Fruit fly (Drosophila melanogaster): ENCODE results near the gene Xrcc2.

Xrcc2 gene

DNA sequence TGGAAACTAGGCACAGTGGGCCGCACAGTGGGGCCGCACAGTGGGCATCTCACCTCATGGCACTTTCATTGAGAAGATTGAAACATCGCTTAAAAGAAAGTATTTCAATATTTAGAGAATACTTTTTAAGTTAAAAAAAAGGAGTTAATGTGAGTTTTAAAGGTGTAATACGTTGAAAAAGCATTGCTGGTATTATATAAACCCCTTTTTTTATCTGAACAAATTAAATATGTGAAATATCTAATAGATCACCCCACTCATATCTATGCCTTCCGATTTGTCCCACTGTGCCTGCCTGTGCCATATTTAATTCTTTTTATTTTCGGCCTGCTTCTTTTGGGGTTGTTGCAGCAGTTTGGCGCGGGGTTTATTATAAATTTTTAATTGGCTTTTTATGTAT is 33.4 kb downstream of the Xrcc2 start (continued):
- TF ChIP-seq CG33213 (GFP tag; optimal IDR thresholded peaks at IDR 0.05) = no peak
- no peak for TF ChIP-seq CG8290 (GFP tag; optimal IDR thresholded peaks at IDR 0.05)
- TF ChIP-seq CG8290 (tag; optimal IDR thresholded peaks at IDR 0.05) = no peak
- TF ChIP-seq Elba2 (GFP tag; optimal IDR thresholded peaks at IDR 0.05) = no peak
- no peak for TF ChIP-seq CG4730 (GFP tag; IDR thresholded peaks at IDR 0.05)
- TF ChIP-seq CG2889 (GFP tag; IDR thresholded peaks at IDR 0.05) = no peak
- no peak for TF ChIP-seq CG7372 (GFP tag; IDR thresholded peaks at IDR 0.05)
- TF ChIP-seq CG1792 (GFP tag; optimal IDR thresholded peaks at IDR 0.05) = no peak
- TF ChIP-seq BEAF-32 (GFP tag; optimal IDR thresholded peaks at IDR 0.05) = no peak
- TF ChIP-seq CG13123 (GFP tag; optimal IDR thresholded peaks at IDR 0.05) = no peak
- TF ChIP-seq Mad (GFP tag; optimal IDR thresholded peaks at IDR 0.05) = no peak
- TF ChIP-seq CG9215 (GFP tag; IDR thresholded peaks at IDR 0.05) = no peak
- TF ChIP-seq CG8478 (optimal IDR thresholded peaks at IDR 0.05) = no peak
- TF ChIP-seq kah (GFP tag; optimal IDR thresholded peaks at IDR 0.05) = no peak
- TF ChIP-seq Sox102F (GFP tag; optimal IDR thresholded peaks at IDR 0.05) = peak; percentile 43
- no peak for TF ChIP-seq Adf1 (GFP tag; IDR thresholded peaks at IDR 0.05)
- TF ChIP-seq Gsc (GFP tag; IDR thresholded peaks at IDR 0.05) = no peak
- 0 out of 2 replicates have a peak, but pooled peaks have one; percentile 37 for TF ChIP-seq CG31441 (GFP tag; IDR thresholded peaks at IDR 0.05)
- TF ChIP-seq Hr3 (GFP tag; optimal IDR thresholded peaks at IDR 0.05) = peak; percentile 41
- no peak for TF ChIP-seq sug (tag; optimal IDR thresholded peaks at IDR 0.05)
- TF ChIP-seq crol (GFP tag; IDR thresholded peaks at IDR 0.05) = 0 out of 2 replicates have a peak, but pooled peaks have one; percentile 22
- TF ChIP-seq zf30C (GFP tag; optimal IDR thresholded peaks at IDR 0.05) = no peak
- TF ChIP-seq CTCF (GFP tag; optimal IDR thresholded peaks at IDR 0.05) = no peak
- no peak for TF ChIP-seq CG15514 (GFP tag; optimal IDR thresholded peaks at IDR 0.05)
- no peak for TF ChIP-seq CG42726 (GFP tag; IDR thresholded peaks at IDR 0.05; ENCODE audit: partially characterized antibody)
- TF ChIP-seq CG16863 (GFP tag; optimal IDR thresholded peaks at IDR 0.05) = no peak
- no peak for TF ChIP-seq CG1832 (GFP tag; optimal IDR thresholded peaks at IDR 0.05)
- TF ChIP-seq gfzf (GFP tag; optimal IDR thresholded peaks at IDR 0.05) = no peak
- no peak for TF ChIP-seq Dref (GFP tag; IDR thresholded peaks at IDR 0.05)
- no peak for TF ChIP-seq H15 (GFP tag; IDR thresholded peaks at IDR 0.05)
- TF ChIP-seq NC2α (GFP tag; optimal IDR thresholded peaks at IDR 0.05) = no peak
- peak; percentile 14 for TF ChIP-seq CG13424 (tag; optimal IDR thresholded peaks at IDR 0.05)
- no peak for TF ChIP-seq dimm (GFP tag; IDR thresholded peaks at IDR 0.05)
- no peak for TF ChIP-seq CG6654 (GFP tag; optimal IDR thresholded peaks at IDR 0.05)
- TF ChIP-seq crp (GFP tag; optimal IDR thresholded peaks at IDR 0.05) = no peak
- no peak for TF ChIP-seq Mrtf (GFP tag; IDR thresholded peaks at IDR 0.05)
- TF ChIP-seq CG13894 (tag; optimal IDR thresholded peaks at IDR 0.05) = no peak
- peak; percentile 3 for TF ChIP-seq Dad (GFP tag; optimal IDR thresholded peaks at IDR 0.05)
- TF ChIP-seq CG13624 (GFP tag; optimal IDR thresholded peaks at IDR 0.05) = no peak
- no peak for TF ChIP-seq CG7786 (GFP tag; optimal IDR thresholded peaks at IDR 0.05)
- TF ChIP-seq hkb (optimal IDR thresholded peaks at IDR 0.05) = no peak
- TF ChIP-seq hkb (GFP tag; IDR thresholded peaks at IDR 0.05) = no peak
- no peak for TF ChIP-seq CG3281 (GFP tag; optimal IDR thresholded peaks at IDR 0.05)
- TF ChIP-seq pho (GFP tag; optimal IDR thresholded peaks at IDR 0.05) = no peak
- no peak for TF ChIP-seq usp (GFP tag; optimal IDR thresholded peaks at IDR 0.05)
- peak; percentile 30; the same call in 1 of the 2 replicates for TF ChIP-seq CG6689 (GFP tag; IDR thresholded peaks at IDR 0.05)
- TF ChIP-seq nom (GFP tag; optimal IDR thresholded peaks at IDR 0.05) = no peak
- no peak for TF ChIP-seq fd64A (GFP tag; optimal IDR thresholded peaks at IDR 0.05)
- TF ChIP-seq ato (GFP tag; IDR thresholded peaks at IDR 0.05; ENCODE audit: partially characterized antibody) = no peak
- no peak for TF ChIP-seq HLHmδ (GFP tag; optimal IDR thresholded peaks at IDR 0.05)
- peak; percentile 33 for TF ChIP-seq gsb-n (tag; optimal IDR thresholded peaks at IDR 0.05)
- peak; percentile 15 for TF ChIP-seq CG1529 (GFP tag; optimal IDR thresholded peaks at IDR 0.05)
- no peak for TF ChIP-seq Aef1 (GFP tag; IDR thresholded peaks at IDR 0.05)
- no peak for TF ChIP-seq CG5180 (GFP tag; optimal IDR thresholded peaks at IDR 0.05)

Data from whole organism, embryonic.